Worm (Caenorhabditis elegans) whole organism, L3 larva: ENCODE measurements around the gene F55G11.4.

Source experiments
- ZK546.5 ChIP-seq: sonication (generic microtip); optimal IDR thresholded peaks from 2 replicates; lab custom pipeline; 2017; ENCODE audit warnings: missing biosample characterization, missing genetic modification characterization
- aly-2 ChIP-seq: fragments of 150-350 bp; optimal IDR thresholded peaks from 2 replicates; lab custom pipeline; 2014; ENCODE audit warnings: missing biosample characterization, missing genetic modification characterization
- ceh-16 ChIP-seq: sonication (generic microtip); optimal IDR thresholded peaks from 2 replicates; lab custom pipeline; 2017; ENCODE audit warnings: missing biosample characterization, missing genetic modification characterization
- ceh-9 ChIP-seq: sonication (generic microtip); optimal IDR thresholded peaks from 2 replicates; lab custom pipeline; 2018; ENCODE audit warnings: missing biosample characterization, missing genetic modification characterization
- daf-12 ChIP-seq: fragments of 150-350 bp; optimal IDR thresholded peaks from 2 replicates; lab custom pipeline; 2014; ENCODE audit warnings: missing biosample characterization, missing genetic modification reagents, missing genetic modification characterization
- egl-27 ChIP-seq: sonication (generic microtip); optimal IDR thresholded peaks from 4 replicates; lab custom pipeline; 2017; ENCODE audit warnings: missing biosample characterization, missing genetic modification reagents, missing genetic modification characterization
- egl-5 ChIP-seq: fragments of 150-350 bp; optimal IDR thresholded peaks from 2 replicates; lab custom pipeline; 2017; ENCODE audit warnings: missing biosample characterization, missing genetic modification reagents, missing genetic modification characterization, inconsistent platforms
- elt-1 ChIP-seq: fragments of 150-350 bp; optimal IDR thresholded peaks from 2 replicates; lab custom pipeline; 2014; ENCODE audit warnings: missing biosample characterization, missing genetic modification characterization
- eor-1 ChIP-seq, 2 experiments: fragments of 150-350 bp; optimal IDR thresholded peaks; 2 replicates each; lab custom pipeline; 2014 to 2018; ENCODE audit warnings: missing biosample characterization in 2 of 2, missing genetic modification characterization in 2 of 2
- fkh-10 ChIP-seq: sonication (generic microtip); optimal IDR thresholded peaks from 2 replicates; lab custom pipeline; 2017; ENCODE audit warnings: missing biosample characterization, missing genetic modification reagents, missing genetic modification characterization
- fkh-2 ChIP-seq: fragments of 150-350 bp; optimal IDR thresholded peaks from 2 replicates; lab custom pipeline; 2014; ENCODE audit warnings: missing biosample characterization, missing genetic modification reagents, missing genetic modification characterization
- hmg-11 ChIP-seq: sonication (generic microtip); optimal IDR thresholded peaks from 2 replicates; lab custom pipeline; 2016; ENCODE audit warnings: missing genetic modification characterization, missing compliant biosample characterization
- lin-15B ChIP-seq: fragments of 150-350 bp; optimal IDR thresholded peaks from 2 replicates; lab custom pipeline; 2014; ENCODE audit warnings: missing biosample characterization, missing genetic modification characterization
- lin-39 ChIP-seq: fragments of 150-350 bp; optimal IDR thresholded peaks from 2 replicates; lab custom pipeline; 2018; ENCODE audit warnings: missing biosample characterization, missing genetic modification reagents, missing genetic modification characterization
- mml-1 ChIP-seq: fragments of 150-350 bp; sonication (generic microtip); optimal IDR thresholded peaks from 3 replicates; lab custom pipeline; 2014; ENCODE audit warnings: missing biosample characterization, missing genetic modification characterization
- nfya-1 ChIP-seq: sonication (generic microtip); optimal IDR thresholded peaks from 2 replicates; lab custom pipeline; 2017; ENCODE audit warnings: missing genetic modification characterization, mild to moderate bottlenecking, missing compliant biosample characterization, antibody characterized with exemption, moderate library complexity; ENCODE audit not compliant: insufficient read depth
- nhr-11 ChIP-seq: fragments of 150-350 bp; optimal IDR thresholded peaks from 2 replicates; lab custom pipeline; 2014; ENCODE audit warnings: missing biosample characterization, missing genetic modification characterization
- nhr-12 ChIP-seq: fragments of 150-350 bp; optimal IDR thresholded peaks from 2 replicates; lab custom pipeline; 2014; ENCODE audit warnings: missing biosample characterization, missing genetic modification characterization
- nhr-25 ChIP-seq: sonication (generic microtip); optimal IDR thresholded peaks from 2 replicates; lab custom pipeline; 2017; ENCODE audit warnings: missing biosample characterization, missing genetic modification characterization
- nhr-28 ChIP-seq: fragments of 150-350 bp; optimal IDR thresholded peaks from 2 replicates; lab custom pipeline; 2014; ENCODE audit warnings: missing biosample characterization, missing genetic modification characterization
- nhr-67 ChIP-seq: fragments of 150-350 bp; optimal IDR thresholded peaks from 2 replicates; lab custom pipeline; 2014; ENCODE audit warnings: missing biosample characterization, missing genetic modification characterization
- nhr-76 ChIP-seq: fragments of 150-350 bp; sonication (generic microtip); optimal IDR thresholded peaks from 5 replicates; lab custom pipeline; 2014; ENCODE audit warnings: missing biosample characterization, missing genetic modification characterization
- nhr-77 ChIP-seq: fragments of 150-350 bp; optimal IDR thresholded peaks from 2 replicates; lab custom pipeline; 2014; ENCODE audit warnings: missing biosample characterization, missing genetic modification characterization
- pha-4 ChIP-seq: fragments of 150-350 bp; optimal IDR thresholded peaks from 2 replicates; lab custom pipeline; 2014; ENCODE audit warnings: missing biosample characterization, missing genetic modification reagents, missing genetic modification characterization
- sea-2 ChIP-seq: fragments of 150-350 bp; sonication (generic microtip); optimal IDR thresholded peaks from 4 replicates; lab custom pipeline; 2014; ENCODE audit warnings: missing biosample characterization, missing genetic modification reagents, missing genetic modification characterization
- snpc-4 ChIP-seq: fragments of 150-350 bp; optimal IDR thresholded peaks from 2 replicates; lab custom pipeline; 2014; ENCODE audit warnings: missing biosample characterization, missing genetic modification characterization
- tbx-2 ChIP-seq: sonication (generic microtip); optimal IDR thresholded peaks from 2 replicates; lab custom pipeline; 2016; ENCODE audit warnings: mild to moderate bottlenecking, missing genetic modification characterization, missing compliant biosample characterization
- unc-39 ChIP-seq: sonication (generic microtip); optimal IDR thresholded peaks from 4 replicates; lab custom pipeline; 2017; ENCODE audit warnings: missing biosample characterization, missing genetic modification characterization

Gene F55G11.4

ce11 chrIV:13013231-13013630 lies 39.8 kb downstream of the F55G11.4 start:
- peak; percentile 59 for TF ChIP-seq nhr-25 (tag; lab: Kevin White, UChicago)
- TF ChIP-seq elt-1 (tag; lab: Kevin White, UChicago): peak; percentile 52
- no peak for TF ChIP-seq nfya-1 (tag; lab: Kevin White, UChicago)
- no peak for TF ChIP-seq eor-1 (tag; optimal IDR thresholded peaks at IDR 0.05; lab: Kevin White, UChicago)
- no peak for TF ChIP-seq hmg-11 (tag; lab: Kevin White, UChicago)
- TF ChIP-seq fkh-2 (tag; lab: Kevin White, UChicago): no peak
- peak; percentile 62 for TF ChIP-seq egl-5 (tag; lab: Kevin White, UChicago)
- TF ChIP-seq nhr-76: no peak

- TF ChIP-seq nhr-11: no peak
- peak; percentile 97 for TF ChIP-seq elt-1 (tag; lab: Kevin White, UChicago)
- TF ChIP-seq snpc-4 (tag; lab: Kevin White, UChicago): peak; percentile 24
- TF ChIP-seq unc-39 (tag; lab: Kevin White, UChicago): no peak
Observed at ce11 chrIV:13013711-13014341, 40.4 kb downstream of the F55G11.4 start.

DNA sequence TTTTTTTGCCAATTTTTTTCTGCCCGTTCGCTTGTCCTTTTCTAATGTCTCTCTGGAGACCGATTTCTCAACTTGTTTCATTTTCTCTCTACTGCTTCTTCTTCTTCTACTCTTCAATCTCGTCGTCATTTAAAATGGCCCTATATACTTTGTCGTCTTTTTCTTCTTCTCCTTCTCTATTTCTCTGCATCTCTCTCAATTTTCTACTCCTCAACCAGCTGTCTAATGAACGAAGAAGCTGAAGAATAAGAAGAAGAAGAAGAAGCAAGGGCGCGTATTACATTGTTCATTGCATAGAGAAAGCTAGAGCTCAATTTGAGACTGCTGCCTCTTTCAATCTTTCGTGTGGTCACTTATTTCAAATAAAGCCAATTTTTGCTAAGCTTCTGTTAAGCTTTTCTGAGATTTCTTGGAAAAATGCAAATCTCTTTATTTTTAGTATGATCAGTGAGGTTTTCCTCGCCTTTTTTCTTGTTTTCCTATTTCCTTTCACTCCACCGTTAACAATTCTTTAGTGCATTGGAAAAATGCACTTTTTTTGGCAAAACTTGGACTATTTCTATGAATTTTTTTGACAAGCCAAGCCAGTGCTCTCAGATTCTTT lies 42.5 kb downstream of the F55G11.4 start:
- peak; percentile 38 for TF ChIP-seq nfya-1 (tag; lab: Kevin White, UChicago)
- TF ChIP-seq egl-5 (tag; lab: Kevin White, UChicago): peak; percentile 29
- no peak for TF ChIP-seq lin-15B (tag; lab: Kevin White, UChicago)
- TF ChIP-seq ceh-9 (tag; lab: Kevin White, UChicago): no peak
- peak; percentile 44 for TF ChIP-seq lin-39 (tag; lab: Kevin White, UChicago)

DNA sequence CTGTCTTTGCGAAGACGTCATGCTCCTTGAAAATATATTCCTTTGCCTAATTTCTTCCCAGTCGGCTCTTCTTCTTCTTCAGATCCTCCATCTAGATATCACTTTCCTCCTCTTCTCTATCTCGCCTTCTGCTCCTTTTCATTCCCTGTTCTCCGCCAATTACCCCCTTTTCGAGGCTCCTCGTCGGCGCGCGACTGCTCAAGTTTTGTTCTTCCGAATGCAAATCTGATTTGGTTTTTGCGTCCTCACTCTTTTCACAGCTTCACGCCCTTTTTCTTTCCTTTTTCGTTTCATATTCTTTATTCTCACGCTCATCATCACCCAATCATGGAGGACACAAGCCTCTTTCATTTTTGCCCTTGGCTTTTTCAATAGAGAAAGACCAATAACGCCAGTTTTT lies 43.4 kb downstream of the F55G11.4 start:
- TF ChIP-seq fkh-10 (peak; percentile 70), hmg-11 (tag; lab: Kevin White, UChicago) (peak; percentile 39), egl-5 (tag; lab: Kevin White, UChicago) (no peak)

DNA sequence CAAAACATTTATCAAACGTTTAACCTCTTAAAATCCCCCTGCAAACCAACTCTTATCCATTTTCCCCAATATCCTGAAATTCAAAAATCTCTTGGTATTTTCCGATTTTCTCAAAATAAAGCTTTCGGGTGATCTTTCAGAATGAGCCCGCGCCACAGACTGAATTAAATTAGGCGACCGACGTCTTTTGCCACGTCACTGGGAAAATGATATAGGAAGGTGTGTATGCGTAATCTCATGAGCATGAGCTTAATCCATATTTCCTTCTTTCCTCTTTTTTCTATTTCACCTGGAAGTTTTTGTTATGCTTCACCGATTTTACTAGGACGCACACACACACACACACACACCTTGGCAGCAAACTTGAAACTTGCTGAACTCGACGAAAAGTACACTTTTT lies 47.6 kb downstream of the F55G11.4 start:
- TF ChIP-seq mml-1 (tag; lab: Kevin White, UChicago) (no peak), nhr-28 (tag; lab: Kevin White, UChicago) (no peak), nhr-12 (tag; lab: Kevin White, UChicago) (no peak), ZK546.5 (no peak), nhr-77 (tag; lab: Kevin White, UChicago) (no peak), unc-39 (tag; lab: Kevin White, UChicago) (no peak), hmg-11 (tag; lab: Kevin White, UChicago) (no peak)

- TF ChIP-seq hmg-11 (tag; lab: Kevin White, UChicago) (no peak), egl-27 (tag; lab: Kevin White, UChicago) (no peak), nfya-1 (tag; lab: Kevin White, UChicago) (no peak), aly-2 (tag; lab: Kevin White, UChicago) (no peak), sea-2 (no peak), daf-12 (tag; lab: Kevin White, UChicago) (no peak), ceh-16 (tag; lab: Kevin White, UChicago) (no peak), nhr-25 (tag; lab: Kevin White, UChicago) (no peak), mml-1 (tag; lab: Kevin White, UChicago) (no peak), tbx-2 (no peak), pha-4 (tag; lab: Kevin White, UChicago) (no peak), nhr-67 (tag; lab: Kevin White, UChicago) (no peak)
- TF ChIP-seq, all 47 proteins: peak for 0
Observed at ce11 chrIV:13022892-13023291, 49.5 kb downstream of the F55G11.4 start.
